Worm (Caenorhabditis elegans) whole organism, L4 larva: ENCODE results near the gene tomm-70.

ENCODE experiments used
- D1046.2 ChIP-seq: fragments of 200-800 bp; sonication (Bioruptor generic); IDR thresholded peaks from 2 replicates; pipeline ENCODE4 v1.3.6; 2022; ENCODE audit warnings: missing genetic modification characterization, missing compliant biosample characterization
- R02D3.7 ChIP-seq: fragments of 150-350 bp; sonication (generic microtip); optimal IDR thresholded peaks from 3 replicates; lab custom pipeline; 2014; ENCODE audit warnings: missing biosample characterization, missing genetic modification characterization
- ZK337.2 ChIP-seq: fragments of 200-800 bp; sonication (Bioruptor generic); IDR thresholded peaks from 2 replicates; pipeline ENCODE4 v1.3.6; 2022; ENCODE audit warnings: missing genetic modification reagents, missing genetic modification characterization, missing compliant biosample characterization
- ZK546.5 ChIP-seq, 2 experiments: sonication (generic microtip); optimal IDR thresholded peaks; 2 replicates each; lab custom pipeline; 2017; ENCODE audit warnings: missing biosample characterization in 2 of 2, missing genetic modification characterization in 2 of 2
- aly-2 ChIP-seq: sonication (generic microtip); optimal IDR thresholded peaks from 2 replicates; lab custom pipeline; 2018; ENCODE audit warnings: missing biosample characterization, missing genetic modification characterization
- arid-1 ChIP-seq: fragments of 200-800 bp; sonication (Bioruptor generic); conservative IDR thresholded peaks from 2 replicates; pipeline ENCODE4 v1.3.6; 2022; ENCODE audit warnings: missing genetic modification reagents, missing genetic modification characterization, missing compliant biosample characterization
- ceh-28 ChIP-seq: fragments of 150-350 bp; optimal IDR thresholded peaks from 2 replicates; lab custom pipeline; 2014; ENCODE audit warnings: missing biosample characterization, missing genetic modification reagents, missing genetic modification characterization
- ceh-44 ChIP-seq: fragments of 200-800 bp; sonication (Bioruptor generic); IDR thresholded peaks from 2 replicates; pipeline ENCODE4 v1.3.6; 2022; ENCODE audit warnings: missing genetic modification reagents, missing genetic modification characterization, missing compliant biosample characterization
- ceh-82 ChIP-seq: sonication (generic microtip); optimal IDR thresholded peaks from 2 replicates; lab custom pipeline; 2017; ENCODE audit warnings: missing biosample characterization, missing genetic modification characterization
- ces-1 ChIP-seq: fragments of 150-350 bp; sonication (generic microtip); optimal IDR thresholded peaks from 4 replicates; lab custom pipeline; 2014; ENCODE audit warnings: missing biosample characterization, missing genetic modification reagents, missing genetic modification characterization
- cey-2 ChIP-seq: sonication (generic microtip); optimal IDR thresholded peaks from 3 replicates; lab custom pipeline; 2017; ENCODE audit warnings: missing genetic modification characterization, mild to moderate bottlenecking, missing compliant biosample characterization, antibody characterized with exemption, borderline replicate concordance; ENCODE audit not compliant: insufficient read depth
- daf-16 ChIP-seq, 3 experiments: sonication (generic microtip); optimal IDR thresholded peaks; 2 replicates each; lab custom pipeline; 2016 to 2017; ENCODE audit warnings: missing genetic modification characterization in 3 of 3, missing genetic modification reagents in 3 of 3, mild to moderate bottlenecking in 2 of 3, missing compliant biosample characterization in 2 of 3, missing biosample characterization in 1 of 3, moderate library complexity in 1 of 3
- daf-19 ChIP-seq: fragments of 200-800 bp; sonication (Bioruptor generic); conservative IDR thresholded peaks from 2 replicates; pipeline ENCODE4 v1.3.6; 2022; ENCODE audit warnings: missing genetic modification characterization, missing compliant biosample characterization
- daf-8 ChIP-seq: fragments of 200-800 bp; sonication (Bioruptor generic); IDR thresholded peaks from 2 replicates; pipeline ENCODE4 v1.3.6; 2022; ENCODE audit warnings: missing genetic modification characterization, missing compliant biosample characterization
- dmd-6 ChIP-seq: fragments of 200-800 bp; sonication (Bioruptor generic); IDR thresholded peaks from 2 replicates; pipeline ENCODE4 v1.3.6; 2022; ENCODE audit warnings: missing genetic modification reagents, missing genetic modification characterization, missing compliant biosample characterization
- dmd-9 ChIP-seq: fragments of 200-800 bp; sonication (Bioruptor generic); IDR thresholded peaks from 2 replicates; pipeline ENCODE4 v1.3.6; 2022; ENCODE audit warnings: missing genetic modification reagents, missing genetic modification characterization, missing compliant biosample characterization
- dve-1 ChIP-seq: sonication (generic microtip); optimal IDR thresholded peaks from 2 replicates; lab custom pipeline; 2017; ENCODE audit warnings: antibody characterized with exemption, mild to moderate bottlenecking, missing genetic modification characterization, missing compliant biosample characterization; ENCODE audit not compliant: insufficient read depth
- egl-27 ChIP-seq: sonication (generic microtip); optimal IDR thresholded peaks from 3 replicates; lab custom pipeline; 2017; ENCODE audit warnings: missing biosample characterization, missing genetic modification reagents, missing genetic modification characterization
- egl-43 ChIP-seq: fragments of 200-800 bp; sonication (Bioruptor generic); IDR thresholded peaks from 2 replicates; pipeline ENCODE4 v1.3.6; 2022; ENCODE audit warnings: missing genetic modification reagents, missing genetic modification characterization, missing compliant biosample characterization
- fkh-10 ChIP-seq: fragments of 150-350 bp; optimal IDR thresholded peaks from 2 replicates; lab custom pipeline; 2014; ENCODE audit warnings: missing biosample characterization, missing genetic modification reagents, missing genetic modification characterization
- gei-8 ChIP-seq: fragments of 200-800 bp; sonication (Bioruptor generic); optimal IDR thresholded peaks from 2 replicates; lab custom pipeline; 2018; ENCODE audit warnings: mild to moderate bottlenecking, missing genetic modification characterization, missing compliant biosample characterization
- hlh-30 ChIP-seq: sonication (generic microtip); optimal IDR thresholded peaks from 2 replicates; lab custom pipeline; 2017; ENCODE audit warnings: antibody characterized with exemption, mild to moderate bottlenecking, missing genetic modification characterization, missing compliant biosample characterization; ENCODE audit not compliant: insufficient read depth
- lim-7 ChIP-seq: fragments of 200-800 bp; sonication (Bioruptor generic); IDR thresholded peaks from 2 replicates; pipeline ENCODE4 v1.3.6; 2022; ENCODE audit warnings: missing genetic modification characterization, missing compliant biosample characterization
- lin-1 ChIP-seq: fragments of 200-800 bp; sonication (Bioruptor generic); IDR thresholded peaks from 2 replicates; pipeline ENCODE4 v1.3.6; 2022; ENCODE audit warnings: missing genetic modification reagents, missing genetic modification characterization, missing compliant biosample characterization
- lin-39 ChIP-seq: fragments of 150-350 bp; optimal IDR thresholded peaks from 2 replicates; lab custom pipeline; 2014; ENCODE audit warnings: missing biosample characterization, missing genetic modification reagents, missing genetic modification characterization
- lir-3 ChIP-seq: sonication (generic microtip); optimal IDR thresholded peaks from 2 replicates; lab custom pipeline; 2016; ENCODE audit warnings: mild to moderate bottlenecking, missing genetic modification characterization, missing compliant biosample characterization
- lsy-2 ChIP-seq, 2 experiments: fragments of 150-350 bp in 1 of 2; sonication (generic microtip) in 1 of 2; optimal IDR thresholded peaks; 2 replicates each; lab custom pipeline; 2014 to 2017; ENCODE audit warnings: missing biosample characterization in 2 of 2, missing genetic modification characterization in 2 of 2
- madf-5 ChIP-seq, 2 experiments: fragments of 200-800 bp; sonication (Bioruptor generic); IDR thresholded peaks; 2 replicates each; pipeline ENCODE4 v1.3.6; 2022; ENCODE audit warnings: missing compliant biosample characterization in 2 of 2, missing genetic modification characterization in 2 of 2
- mdt-29 ChIP-seq: fragments of 200-800 bp; sonication (Bioruptor generic); IDR thresholded peaks from 2 replicates; pipeline ENCODE4 v1.3.6; 2022; ENCODE audit warnings: missing genetic modification reagents, missing genetic modification characterization, missing compliant biosample characterization
- mxl-2 ChIP-seq: fragments of 200-800 bp; sonication (Bioruptor generic); conservative IDR thresholded peaks from 2 replicates; pipeline ENCODE4 v1.3.6; 2022; ENCODE audit warnings: missing genetic modification reagents, missing genetic modification characterization, missing compliant biosample characterization
- mxl-3 ChIP-seq: fragments of 200-800 bp; sonication (Bioruptor generic); optimal IDR thresholded peaks from 2 replicates; lab custom pipeline; 2018; ENCODE audit warnings: mild to moderate bottlenecking, missing genetic modification characterization, missing compliant biosample characterization
- nhr-10 ChIP-seq: fragments of 150-350 bp; optimal IDR thresholded peaks from 2 replicates; lab custom pipeline; 2014; ENCODE audit warnings: missing biosample characterization, missing genetic modification characterization
- nhr-11 ChIP-seq: fragments of 150-350 bp; optimal IDR thresholded peaks from 2 replicates; lab custom pipeline; 2014; ENCODE audit warnings: missing biosample characterization, missing genetic modification characterization
- nhr-111 ChIP-seq: fragments of 200-800 bp; sonication (Bioruptor generic); optimal IDR thresholded peaks from 2 replicates; lab custom pipeline; 2018; ENCODE audit warnings: mild to moderate bottlenecking, missing genetic modification characterization, missing compliant biosample characterization
- nhr-28 ChIP-seq: fragments of 150-350 bp; optimal IDR thresholded peaks from 2 replicates; lab custom pipeline; 2014; ENCODE audit warnings: missing biosample characterization, missing genetic modification characterization
- nhr-41 ChIP-seq: fragments of 200-800 bp; sonication (Bioruptor generic); IDR thresholded peaks from 2 replicates; pipeline ENCODE4 v1.3.6; 2022; ENCODE audit warnings: missing genetic modification reagents, missing genetic modification characterization, missing compliant biosample characterization
- nhr-48 ChIP-seq: sonication (generic microtip); optimal IDR thresholded peaks from 2 replicates; lab custom pipeline; 2016; ENCODE audit warnings: mild to moderate bottlenecking, missing genetic modification characterization, missing compliant biosample characterization
- nhr-6 ChIP-seq: fragments of 150-350 bp; optimal IDR thresholded peaks from 2 replicates; lab custom pipeline; 2014; ENCODE audit warnings: missing biosample characterization, missing genetic modification characterization
- pha-4 ChIP-seq, 2 experiments: fragments of 150-350 bp in 1 of 2; fragments of 200-800 bp in 1 of 2; sonication (Bioruptor generic) in 1 of 2; IDR thresholded peaks in 1 of 2; optimal IDR thresholded peaks in 1 of 2; 2 replicates each; pipeline versions ENCODE4 v1.3.6 to Lab custom; 2014 to 2022; ENCODE audit warnings: missing genetic modification characterization in 2 of 2, missing genetic modification reagents in 2 of 2, missing biosample characterization in 1 of 2, missing compliant biosample characterization in 1 of 2
- pqm-1 ChIP-seq: sonication (generic microtip); optimal IDR thresholded peaks from 2 replicates; lab custom pipeline; 2017; ENCODE audit warnings: missing biosample characterization, missing genetic modification characterization
- rbr-2 ChIP-seq: sonication (generic microtip); optimal IDR thresholded peaks from 2 replicates; lab custom pipeline; 2016; ENCODE audit warnings: missing genotype, missing genetic modification characterization, missing compliant biosample characterization
- saeg-2 ChIP-seq: fragments of 200-800 bp; sonication (Bioruptor generic); IDR thresholded peaks from 2 replicates; pipeline ENCODE4 v1.3.6; 2022; ENCODE audit warnings: missing genetic modification reagents, missing genetic modification characterization, missing compliant biosample characterization
- sdz-12 ChIP-seq: fragments of 200-800 bp; sonication (Bioruptor generic); optimal IDR thresholded peaks from 2 replicates; lab custom pipeline; 2018; ENCODE audit warnings: mild to moderate bottlenecking, missing genetic modification characterization, missing compliant biosample characterization
- snpc-1.2 ChIP-seq: fragments of 200-800 bp; sonication (Bioruptor generic); IDR thresholded peaks from 2 replicates; pipeline ENCODE4 v1.3.6; 2022; ENCODE audit warnings: missing genetic modification reagents, missing genetic modification characterization, missing compliant biosample characterization
- spr-1 ChIP-seq: sonication (generic microtip); optimal IDR thresholded peaks from 2 replicates; lab custom pipeline; 2016; ENCODE audit warnings: mild to moderate bottlenecking, missing genetic modification characterization, missing compliant biosample characterization
- tag-97 ChIP-seq: fragments of 200-800 bp; sonication (Bioruptor generic); IDR thresholded peaks from 2 replicates; pipeline ENCODE4 v1.3.6; 2022; ENCODE audit warnings: missing genetic modification characterization, missing compliant biosample characterization
- unc-39 ChIP-seq: sonication (generic microtip); optimal IDR thresholded peaks from 2 replicates; lab custom pipeline; 2017; ENCODE audit warnings: missing biosample characterization, missing genetic modification characterization
- unc-62 ChIP-seq, 3 experiments: fragments of 150-350 bp in 1 of 3; sonication (generic microtip); optimal IDR thresholded peaks in 2 of 3; peaks in 1 of 3; 1 replicate in 1 of 3; 2 replicates in 2 of 3; lab custom pipeline; 2014 to 2017; ENCODE audit warnings: missing biosample characterization in 3 of 3, missing genetic modification characterization in 3 of 3, missing genetic modification reagents in 3 of 3, missing genotype in 1 of 3
- zag-1 ChIP-seq: fragments of 150-350 bp; optimal IDR thresholded peaks from 2 replicates; lab custom pipeline; 2014; ENCODE audit warnings: missing biosample characterization, missing genetic modification characterization
- zip-11 ChIP-seq: fragments of 200-800 bp; sonication (Bioruptor generic); IDR thresholded peaks from 2 replicates; pipeline ENCODE4 v1.3.6; 2022; ENCODE audit warnings: missing genetic modification characterization, missing compliant biosample characterization

tomm-70 gene

DNA sequence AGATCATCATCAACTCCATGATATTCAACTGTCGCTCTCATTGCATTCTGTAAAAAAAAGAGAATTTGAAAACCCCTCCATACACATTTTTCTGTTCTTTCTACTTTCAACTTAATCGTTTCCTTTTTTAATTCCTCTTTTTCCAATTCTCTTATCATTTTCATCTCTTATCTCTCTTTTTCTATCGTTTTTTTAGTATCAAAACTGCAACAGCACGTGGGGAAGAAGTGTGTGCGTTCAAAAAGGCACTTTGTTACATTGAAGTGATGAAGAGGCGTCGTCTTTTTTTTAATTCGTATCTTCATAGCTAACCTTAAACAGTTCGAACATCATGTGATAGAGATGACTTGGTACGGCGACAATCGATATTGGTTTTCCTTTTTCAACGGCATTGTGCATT is 15.4 kb downstream of the tomm-70 start (continued):
- TF ChIP-seq daf-19 (GFP tag; lab: Robert Waterston, UW) (no peak), nhr-11 (no peak), dmd-9 (GFP tag; lab: Robert Waterston, UW) (no peak), fkh-10 (no peak), mxl-2 (GFP tag; lab: Robert Waterston, UW) (no peak), nhr-28 (peak; percentile 95), mdt-29 (GFP tag; lab: Robert Waterston, UW) (no peak), sdz-12 (no peak), nhr-6 (tag; lab: Kevin White, UChicago) (peak; percentile 31), hlh-30 (tag; lab: Kevin White, UChicago) (peak; percentile 90), daf-8 (GFP tag; lab: Robert Waterston, UW) (no peak), ZK546.5 (tag; optimal IDR thresholded peaks at IDR 0.05; lab: Kevin White, UChicago) (no peak), cey-2 (tag; lab: Kevin White, UChicago) (peak; percentile 90), pqm-1 (tag; lab: Kevin White, UChicago) (peak; percentile 93), zip-11 (GFP tag; lab: Robert Waterston, UW) (no peak), rbr-2 (tag; lab: Kevin White, UChicago) (no peak), ceh-44 (GFP tag; lab: Robert Waterston, UW) (no peak), nhr-48 (peak; percentile 94), snpc-1.2 (GFP tag; lab: Robert Waterston, UW) (no peak), aly-2 (tag; lab: Kevin White, UChicago) (no peak), madf-5 (GFP tag; IDR thresholded peaks at IDR 0.05; lab: Robert Waterston, UW) (no peak), ceh-28 (tag; lab: Kevin White, UChicago) (no peak), ceh-82 (no peak), egl-27 (tag; lab: Kevin White, UChicago) (no peak), R02D3.7 (no peak), D1046.2 (GFP tag; lab: Robert Waterston, UW) (no peak), tag-97 (GFP tag; lab: Robert Waterston, UW) (no peak), arid-1 (GFP tag; lab: Robert Waterston, UW) (no peak), daf-16 (GFP tag; optimal IDR thresholded peaks at IDR 0.05; lab: Kevin White, UChicago) (no peak), daf-16 (tag; optimal IDR thresholded peaks at IDR 0.05; lab: Kevin White, UChicago) (peak; percentile 31), nhr-111 (no peak), egl-43 (no peak), lin-1 (GFP tag; lab: Robert Waterston, UW) (peak; percentile 77), spr-1 (tag; lab: Kevin White, UChicago) (no peak), lin-39 (no peak), mxl-3 (GFP tag; lab: Kevin White, UChicago) (peak; percentile 97), unc-39 (no peak), zag-1 (no peak), nhr-10 (tag; lab: Kevin White, UChicago) (peak; percentile 43), ces-1 (no peak), gei-8 (GFP tag; lab: Kevin White, UChicago) (peak; percentile 75), lsy-2 (tag; optimal IDR thresholded peaks at IDR 0.05; lab: Kevin White, UChicago) (peak in 1 of 2 experiments; percentile 72), saeg-2 (GFP tag; lab: Robert Waterston, UW) (no peak), pha-4 (GFP tag; IDR thresholded peaks at IDR 0.05; lab: Robert Waterston, UW) (no peak), pha-4 (tag; optimal IDR thresholded peaks at IDR 0.05; lab: Kevin White, UChicago) (no peak), lim-7 (GFP tag; lab: Robert Waterston, UW) (no peak), unc-62 (GFP tag; optimal IDR thresholded peaks at IDR 0.05 in 1 of 2; lab: Kevin White, UChicago) (no peak), unc-62 (tag; optimal IDR thresholded peaks at IDR 0.05; lab: Kevin White, UChicago) (no peak), ZK337.2 (GFP tag; lab: Robert Waterston, UW) (no peak), dmd-6 (GFP tag; lab: Robert Waterston, UW) (peak; percentile 96), nhr-41 (GFP tag; lab: Robert Waterston, UW) (no peak), lir-3 (tag; lab: Kevin White, UChicago) (no peak), dve-1 (tag; lab: Kevin White, UChicago) (peak; percentile 95)
